Fruit fly (Drosophila melanogaster): ENCODE measurements around the gene CG14377.

Gene CG14377

DNA sequence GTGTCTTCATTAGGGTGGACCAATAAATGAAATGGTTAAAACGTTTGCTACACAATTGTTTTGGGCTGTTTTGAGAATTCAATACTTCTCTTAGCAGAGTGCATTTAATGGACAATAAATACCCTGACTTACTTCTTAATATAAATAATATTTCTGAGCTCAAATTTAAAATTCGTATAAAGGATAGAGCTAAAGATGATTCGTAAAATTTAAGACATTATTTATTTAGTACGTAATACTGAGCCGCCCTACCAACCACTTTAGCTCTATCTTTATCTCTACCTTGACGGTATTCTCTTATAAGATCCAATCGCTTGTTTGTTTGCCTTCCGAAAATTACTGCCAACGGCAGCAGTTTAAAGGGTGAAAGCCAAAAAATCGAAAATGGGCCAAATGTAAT is 36.0 kb downstream of the CG14377 start (continued):
- peak; percentile 15 for TF ChIP-seq CG10543 (GFP tag; optimal IDR thresholded peaks at IDR 0.05)
- no peak for TF ChIP-seq Doc2 (GFP tag; IDR thresholded peaks at IDR 0.05)
- peak in 1 of 2 experiments; percentile 13 for TF ChIP-seq Hr78 (GFP tag; optimal IDR thresholded peaks at IDR 0.05)
- peak; percentile 85 for TF ChIP-seq CG2712 (tag; optimal IDR thresholded peaks at IDR 0.05)
- peak; percentile 72 for TF ChIP-seq CG10462 (GFP tag; optimal IDR thresholded peaks at IDR 0.05)
- peak; percentile 46; the same call in 1 of the 2 replicates for TF ChIP-seq CG3847 (GFP tag; IDR thresholded peaks at IDR 0.05)
- TF ChIP-seq Max (GFP tag; optimal IDR thresholded peaks at IDR 0.05) = peak; percentile 41
- TF ChIP-seq sim (GFP tag; IDR thresholded peaks at IDR 0.05) = peak; percentile 69; the same call in 1 of the 2 replicates
- peak; percentile 60 for TF ChIP-seq trh (GFP tag; optimal IDR thresholded peaks at IDR 0.05)
- peak; percentile 74 for TF ChIP-seq nerfin-1 (tag; optimal IDR thresholded peaks at IDR 0.05)
- TF ChIP-seq ap (GFP tag; IDR thresholded peaks at IDR 0.05) = peak; percentile 63
- no peak for TF ChIP-seq Mrtf (GFP tag; IDR thresholded peaks at IDR 0.05)
- TF ChIP-seq Dfd (GFP tag; optimal IDR thresholded peaks at IDR 0.05) = no peak
- TF ChIP-seq Rx (GFP tag; IDR thresholded peaks at IDR 0.05) = no peak
- no peak for TF ChIP-seq Scr (GFP tag; IDR thresholded peaks at IDR 0.05; ENCODE audit: partially characterized antibody)
- no peak for TF ChIP-seq tna (GFP tag; IDR thresholded peaks at IDR 0.05; ENCODE audit: partially characterized antibody)
- TF ChIP-seq Atf-2 (GFP tag; optimal IDR thresholded peaks at IDR 0.05) = peak; percentile 29
- TF ChIP-seq psq (GFP tag; optimal IDR thresholded peaks at IDR 0.05) = peak; percentile 53
- peak; percentile 3 for TF ChIP-seq NC2β (GFP tag; optimal IDR thresholded peaks at IDR 0.05)
- TF ChIP-seq ara (GFP tag; IDR thresholded peaks at IDR 0.05) = peak; percentile 71
- no peak for TF ChIP-seq gt (GFP tag; IDR thresholded peaks at IDR 0.05)
- TF ChIP-seq sob (GFP tag; IDR thresholded peaks at IDR 0.05) = peak; percentile 63
- TF ChIP-seq cato (GFP tag; optimal IDR thresholded peaks at IDR 0.05; ENCODE audit: borderline replicate concordance) = peak; percentile 63
- peak; percentile 84 for TF ChIP-seq Hsf (GFP tag; optimal IDR thresholded peaks at IDR 0.05)
- TF ChIP-seq crol (GFP tag; IDR thresholded peaks at IDR 0.05) = no peak
- peak; percentile 64 for TF ChIP-seq CG30020 (tag; optimal IDR thresholded peaks at IDR 0.05)
- peak; percentile 65 for TF ChIP-seq CG5245 (GFP tag; optimal IDR thresholded peaks at IDR 0.05)
- TF ChIP-seq BtbVII (GFP tag; optimal IDR thresholded peaks at IDR 0.05) = peak; percentile 60
- TF ChIP-seq CG31224 (GFP tag; IDR thresholded peaks at IDR 0.05) = no peak
- peak; percentile 82 for TF ChIP-seq CG12769 (tag; optimal IDR thresholded peaks at IDR 0.05)
- TF ChIP-seq esg (GFP tag; conservative IDR thresholded peaks at IDR 0.05) = peak; percentile 79
- peak; percentile 67 for TF ChIP-seq CG12236 (GFP tag; optimal IDR thresholded peaks at IDR 0.05)
- TF ChIP-seq CG10654 (GFP tag; optimal IDR thresholded peaks at IDR 0.05) = peak; percentile 64
- TF ChIP-seq Vsx1 (GFP tag; optimal IDR thresholded peaks at IDR 0.05) = peak; percentile 75
- peak; percentile 70 for TF ChIP-seq Nf-YC (tag; optimal IDR thresholded peaks at IDR 0.05)
- no peak for TF ChIP-seq fru (optimal IDR thresholded peaks at IDR 0.05)
- TF ChIP-seq fd3F (GFP tag; optimal IDR thresholded peaks at IDR 0.05) = peak; percentile 91
- peak; percentile 47 to 86 for TF ChIP-seq dpn (GFP tag; optimal IDR thresholded peaks at IDR 0.05)
- no peak for TF ChIP-seq Nf-YA (GFP tag; IDR thresholded peaks at IDR 0.05)
- TF ChIP-seq Chrac-16 (GFP tag; optimal IDR thresholded peaks at IDR 0.05) = peak; percentile 73
- peak; percentile 6; the same call in 1 of the 2 replicates for TF ChIP-seq bowl (GFP tag; IDR thresholded peaks at IDR 0.05)
- peak; percentile 55 for TF ChIP-seq CG4730 (GFP tag; IDR thresholded peaks at IDR 0.05)
- no peak for TF ChIP-seq h (optimal IDR thresholded peaks at IDR 0.05)
- peak; percentile 29 for TF ChIP-seq nau (GFP tag; optimal IDR thresholded peaks at IDR 0.05)
- peak; percentile 66 for TF ChIP-seq CG2116 (GFP tag; optimal IDR thresholded peaks at IDR 0.05)
- TF ChIP-seq CG6813 (GFP tag; optimal IDR thresholded peaks at IDR 0.05) = peak; percentile 78
- TF ChIP-seq jigr1 (GFP tag; IDR thresholded peaks at IDR 0.05) = no peak
- peak; percentile 77 to 91 for TF ChIP-seq bsh (GFP tag; optimal IDR thresholded peaks at IDR 0.05)
- TF ChIP-seq Oli (tag; optimal IDR thresholded peaks at IDR 0.05) = peak; percentile 91
- TF ChIP-seq CG4617 (GFP tag; optimal IDR thresholded peaks at IDR 0.05; ENCODE audit: borderline replicate concordance) = peak; percentile 50
- peak; percentile 56 for TF ChIP-seq CHES-1-like (GFP tag; optimal IDR thresholded peaks at IDR 0.05)
- TF ChIP-seq ranshi (GFP tag; IDR thresholded peaks at IDR 0.05) = 0 out of 2 replicates have a peak, but pooled peaks have one; percentile 27
